Fruit fly (Drosophila melanogaster) whole organism, prepupa: ENCODE results near the gene amx.

ENCODE experiments used
- Blimp-1 ChIP-seq: fragments of 200-800 bp; sonication (Bioruptor generic); optimal IDR thresholded peaks from 3 replicates; lab custom pipeline; 2017; ENCODE audit warnings: missing biosample characterization, missing genetic modification characterization, mild to moderate bottlenecking, moderate library complexity, missing genetic modification reagents
- CG10631 ChIP-seq: fragments of 200-800 bp; sonication (Bioruptor generic); optimal IDR thresholded peaks from 2 replicates; lab custom pipeline; 2016; ENCODE audit warnings: missing biosample characterization, missing genetic modification characterization
- CG11294 ChIP-seq: fragments of 200-800 bp; sonication (Bioruptor generic); IDR thresholded peaks from 2 replicates; pipeline ENCODE4 v1.3.6; 2022; ENCODE audit warnings: missing biosample characterization, missing genetic modification characterization
- CG11762 ChIP-seq: fragments of 200-800 bp; sonication (Bioruptor generic); optimal IDR thresholded peaks from 3 replicates; lab custom pipeline; 2016; ENCODE audit warnings: missing biosample characterization, missing genetic modification characterization; ENCODE audit not compliant: insufficient read depth
- CG15336 ChIP-seq: fragments of 200-800 bp; sonication (Bioruptor generic); IDR thresholded peaks from 2 replicates; pipeline ENCODE4 v1.3.6; 2022; ENCODE audit warnings: missing biosample characterization, missing genetic modification characterization
- CG1621 ChIP-seq: fragments of 200-800 bp; sonication (Bioruptor generic); optimal IDR thresholded peaks from 3 replicates; lab custom pipeline; 2018; ENCODE audit warnings: missing biosample characterization, mild to moderate bottlenecking, missing genetic modification characterization
- CG31627 ChIP-seq: fragments of 200-800 bp; sonication (Bioruptor generic); optimal IDR thresholded peaks from 3 replicates; lab custom pipeline; 2016; ENCODE audit warnings: missing biosample characterization, missing genetic modification characterization
- CG32006 ChIP-seq: fragments of 200-800 bp; sonication (Bioruptor generic); optimal IDR thresholded peaks from 3 replicates; lab custom pipeline; 2017; ENCODE audit warnings: missing biosample characterization, mild to moderate bottlenecking, missing genetic modification characterization
- CG4318 ChIP-seq: fragments of 200-800 bp; sonication (Bioruptor generic); optimal IDR thresholded peaks from 3 replicates; lab custom pipeline; 2017; ENCODE audit warnings: missing biosample characterization, mild to moderate bottlenecking, missing genetic modification characterization
- CG6163 ChIP-seq: fragments of 200-800 bp; sonication (Bioruptor generic); IDR thresholded peaks from 3 replicates; pipeline ENCODE4 v1.3.6; 2022; ENCODE audit warnings: missing biosample characterization, missing genetic modification characterization
- CG6276 ChIP-seq: fragments of 200-800 bp; sonication (Bioruptor generic); optimal IDR thresholded peaks from 2 replicates; lab custom pipeline; 2017; ENCODE audit warnings: missing biosample characterization, mild to moderate bottlenecking, missing genetic modification characterization
- CG6808 ChIP-seq: fragments of 200-800 bp; sonication (Bioruptor generic); optimal IDR thresholded peaks from 3 replicates; lab custom pipeline; 2017; ENCODE audit warnings: missing biosample characterization, missing genetic modification characterization, mild to moderate bottlenecking, moderate library complexity, missing genetic modification reagents
- CG6854 ChIP-seq: fragments of 200-800 bp; sonication (Bioruptor generic); optimal IDR thresholded peaks from 2 replicates; lab custom pipeline; 2017; ENCODE audit warnings: missing biosample characterization, mild to moderate bottlenecking, missing genetic modification characterization
- CG8119 ChIP-seq: fragments of 200-800 bp; sonication (Bioruptor generic); IDR thresholded peaks from 3 replicates; pipeline ENCODE4 v1.3.6; 2022; ENCODE audit warnings: missing biosample characterization, missing genetic modification characterization
- CG8319 ChIP-seq: fragments of 200-800 bp; sonication (Bioruptor generic); optimal IDR thresholded peaks from 3 replicates; lab custom pipeline; 2016; ENCODE audit warnings: missing biosample characterization, missing genetic modification characterization
- CG9139 ChIP-seq: fragments of 200-800 bp; sonication (Bioruptor generic); optimal IDR thresholded peaks from 3 replicates; lab custom pipeline; 2017; ENCODE audit warnings: missing biosample characterization, mild to moderate bottlenecking, missing genetic modification characterization
- Eip75B ChIP-seq: fragments of 200-800 bp; sonication (Bioruptor generic); optimal IDR thresholded peaks from 3 replicates; lab custom pipeline; 2016; ENCODE audit warnings: missing biosample characterization, missing genetic modification characterization
- Eip93F ChIP-seq: fragments of 200-800 bp; sonication (Bioruptor generic); optimal IDR thresholded peaks from 2 replicates; lab custom pipeline; 2016; ENCODE audit warnings: missing biosample characterization, mild to moderate bottlenecking, missing genetic modification characterization
- Ets21C ChIP-seq: fragments of 200-800 bp; sonication (Bioruptor generic); optimal IDR thresholded peaks from 3 replicates; lab custom pipeline; 2016; ENCODE audit warnings: missing biosample characterization, missing genetic modification characterization
- Ets96B ChIP-seq: fragments of 200-800 bp; optimal IDR thresholded peaks from 2 replicates; lab custom pipeline; 2019; ENCODE audit warnings: missing biosample characterization, mild to moderate bottlenecking, missing genetic modification characterization, moderate library complexity
- Gug ChIP-seq: fragments of 200-800 bp; sonication (Bioruptor generic); IDR thresholded peaks from 2 replicates; pipeline ENCODE4 v1.3.6; 2022; ENCODE audit warnings: missing biosample characterization, missing genetic modification characterization
- Met ChIP-seq: fragments of 200-800 bp; sonication (Bioruptor generic); optimal IDR thresholded peaks from 3 replicates; lab custom pipeline; 2016; ENCODE audit warnings: missing biosample characterization, missing genetic modification characterization
- OdsH ChIP-seq: fragments of 200-800 bp; sonication (Bioruptor generic); optimal IDR thresholded peaks from 3 replicates; lab custom pipeline; 2016; ENCODE audit warnings: missing biosample characterization, missing genetic modification characterization
- Sox14 ChIP-seq: fragments of 200-800 bp; sonication (Bioruptor generic); optimal IDR thresholded peaks from 3 replicates; lab custom pipeline; 2016; ENCODE audit warnings: missing biosample characterization, missing genetic modification characterization
- cyc ChIP-seq: fragments of 200-800 bp; sonication (Bioruptor generic); optimal IDR thresholded peaks from 3 replicates; lab custom pipeline; 2016; ENCODE audit warnings: missing biosample characterization, missing genetic modification characterization
- dac ChIP-seq: fragments of 200-800 bp; sonication (Bioruptor generic); optimal IDR thresholded peaks from 2 replicates; lab custom pipeline; 2017; ENCODE audit warnings: missing biosample characterization, mild to moderate bottlenecking, missing genetic modification characterization
- dsx ChIP-seq: fragments of 200-800 bp; optimal IDR thresholded peaks from 3 replicates; lab custom pipeline; 2019; ENCODE audit warnings: missing biosample characterization, mild to moderate bottlenecking, missing genetic modification characterization, moderate library complexity; ENCODE audit not compliant: poor library complexity, severe bottlenecking
- eg ChIP-seq: fragments of 200-800 bp; sonication (Bioruptor generic); IDR thresholded peaks from 3 replicates; pipeline ENCODE4 v1.3.6; 2022; ENCODE audit warnings: missing biosample characterization, missing genetic modification characterization
- esn ChIP-seq: fragments of 200-800 bp; sonication (Bioruptor generic); optimal IDR thresholded peaks from 2 replicates; lab custom pipeline; 2016; ENCODE audit warnings: missing biosample characterization, mild to moderate bottlenecking, missing genetic modification characterization, moderate library complexity
- fd59A ChIP-seq: fragments of 200-800 bp; sonication (Bioruptor generic); optimal IDR thresholded peaks from 2 replicates; lab custom pipeline; 2017; ENCODE audit warnings: missing biosample characterization, mild to moderate bottlenecking, missing genetic modification characterization, missing genetic modification reagents
- fd85E ChIP-seq: fragments of 200-800 bp; sonication (Bioruptor generic); optimal IDR thresholded peaks from 3 replicates; lab custom pipeline; 2016; ENCODE audit warnings: missing biosample characterization, missing genetic modification characterization
- fkh ChIP-seq: fragments of 200-800 bp; sonication (Bioruptor generic); optimal IDR thresholded peaks from 3 replicates; lab custom pipeline; 2017; ENCODE audit warnings: missing biosample characterization, mild to moderate bottlenecking, missing genetic modification characterization, moderate library complexity
- pdm3 ChIP-seq: fragments of 200-800 bp; sonication (Bioruptor generic); optimal IDR thresholded peaks from 3 replicates; lab custom pipeline; 2016; ENCODE audit warnings: missing biosample characterization, missing genetic modification characterization
- spab ChIP-seq: fragments of 200-800 bp; sonication (Bioruptor generic); optimal IDR thresholded peaks from 2 replicates; lab custom pipeline; 2017; ENCODE audit warnings: missing biosample characterization, mild to moderate bottlenecking, missing genetic modification characterization, missing genetic modification reagents
- ss ChIP-seq, 2 experiments: fragments of 200-800 bp; sonication (Bioruptor generic); optimal IDR thresholded peaks; 2 replicates in 1 of 2; 3 replicates in 1 of 2; lab custom pipeline; 2017 to 2018; ENCODE audit warnings: mild to moderate bottlenecking in 2 of 2, missing biosample characterization in 2 of 2, missing genetic modification characterization in 2 of 2, moderate library complexity in 1 of 2
- topi ChIP-seq: fragments of 200-800 bp; sonication (Bioruptor generic); optimal IDR thresholded peaks from 3 replicates; lab custom pipeline; 2016; ENCODE audit warnings: missing biosample characterization, missing genetic modification characterization

Gene amx

dm6 chrX:9243417-9243884 lies 3.7 kb downstream of the amx start, which contains the start of the genes mxc and Larp7 (continued):
- TF ChIP-seq dac (GFP tag; lab: Kevin White, UChicago) = no peak
- no peak for TF ChIP-seq CG6276
- TF ChIP-seq cyc (GFP tag; lab: Kevin White, UChicago) = peak; percentile 71
- no peak for TF ChIP-seq CG6808
- no peak for TF ChIP-seq dsx (GFP tag; lab: Kevin White, UChicago)
- TF ChIP-seq eg (GFP tag; lab: Robert Waterston, UW) = no peak
- TF ChIP-seq Ets21C (GFP tag; lab: Kevin White, UChicago) = no peak
- TF ChIP-seq Eip93F (GFP tag; lab: Kevin White, UChicago) = no peak
- TF ChIP-seq CG6854 (GFP tag; lab: Kevin White, UChicago) = no peak
- peak; percentile 40 for TF ChIP-seq Gug (GFP tag; lab: Robert Waterston, UW)
- TF ChIP-seq esn (GFP tag; lab: Kevin White, UChicago) = peak; percentile 65
- TF ChIP-seq topi (GFP tag; lab: Kevin White, UChicago) = no peak
- 0 out of 2 replicates have a peak, but pooled peaks have one; percentile 33 for TF ChIP-seq CG15336 (GFP tag; lab: Robert Waterston, UW)
- no peak for TF ChIP-seq fd85E
- no peak for TF ChIP-seq fkh (GFP tag; lab: Kevin White, UChicago)
- TF ChIP-seq CG10631 (GFP tag; lab: Kevin White, UChicago) = no peak
- peak; percentile 39 for TF ChIP-seq Ets96B
- no peak for TF ChIP-seq spab
- no peak for TF ChIP-seq CG1621 (tag; lab: Kevin White, UChicago)
- TF ChIP-seq ss (GFP tag; optimal IDR thresholded peaks at IDR 0.05; lab: Kevin White, UChicago) = no peak
- no peak for TF ChIP-seq CG9139 (GFP tag; lab: Kevin White, UChicago)

dm6 chrX:9236485-9236884 lies 10.7 kb downstream of the amx start, which contains the start of gene Ir8a:
Gene Ir8a (minus strand): TSS chrX:9236585.
- TF ChIP-seq CG11762 (no peak), Eip93F (GFP tag; lab: Kevin White, UChicago) (no peak), CG6808 (no peak), CG31627 (no peak), Ets21C (GFP tag; lab: Kevin White, UChicago) (no peak), CG6854 (GFP tag; lab: Kevin White, UChicago) (no peak), spab (no peak), CG9139 (GFP tag; lab: Kevin White, UChicago) (no peak), Eip75B (GFP tag; lab: Kevin White, UChicago) (no peak), CG11294 (GFP tag; lab: Robert Waterston, UW) (no peak), CG32006 (no peak), Ets96B (no peak)

- no peak for TF ChIP-seq CG1621 (tag; lab: Kevin White, UChicago)
- no peak for TF ChIP-seq Eip75B (GFP tag; lab: Kevin White, UChicago)
- TF ChIP-seq ss (GFP tag; optimal IDR thresholded peaks at IDR 0.05; lab: Kevin White, UChicago) = no peak
- no peak for TF ChIP-seq Met (GFP tag; lab: Kevin White, UChicago)
- no peak for TF ChIP-seq CG8319
- no peak for TF ChIP-seq dsx (GFP tag; lab: Kevin White, UChicago)
- no peak for TF ChIP-seq Eip93F (GFP tag; lab: Kevin White, UChicago)
- TF ChIP-seq OdsH (GFP tag; lab: Kevin White, UChicago) = no peak
- no peak for TF ChIP-seq Sox14 (GFP tag; lab: Kevin White, UChicago)
- TF ChIP-seq CG6276 = no peak
- TF ChIP-seq pdm3 (GFP tag; lab: Kevin White, UChicago) = no peak
- no peak for TF ChIP-seq fd59A
- TF ChIP-seq CG15336 (GFP tag; lab: Robert Waterston, UW) = no peak
- TF ChIP-seq CG4318 (GFP tag; lab: Kevin White, UChicago) = no peak
- no peak for TF ChIP-seq CG8119 (GFP tag; lab: Robert Waterston, UW)
- no peak for TF ChIP-seq Blimp-1
- no peak for TF ChIP-seq CG6163
- no peak for TF ChIP-seq topi (GFP tag; lab: Kevin White, UChicago)
These were observed 14.9 kb downstream of the amx start, which contains the start of gene CG12121 for dm6 chrX:9232199-9232598. Gene CG12121 (minus strand): TSS chrX:9232378.
